Fruit fly (Drosophila melanogaster): Measurements from ENCODE around the gene cal1.

DNA sequence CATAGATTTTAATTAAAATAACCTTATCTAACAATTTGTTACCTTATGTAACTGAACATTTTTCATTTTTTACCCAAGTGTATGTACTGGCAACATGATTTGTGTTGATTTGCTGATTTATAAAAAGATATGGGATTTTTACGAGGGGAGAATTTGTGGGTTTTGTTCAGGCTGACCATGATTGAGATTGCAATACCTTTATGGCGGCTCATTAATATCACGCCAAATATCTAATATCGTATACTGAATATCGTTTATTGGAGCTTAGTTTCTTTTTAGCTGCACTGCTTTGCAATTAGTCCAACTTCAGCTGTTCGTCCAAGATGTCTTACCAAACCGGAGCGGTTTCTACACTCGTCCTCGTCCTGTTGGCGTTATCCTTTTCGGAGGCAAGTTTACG is 45.8 kb downstream of the cal1 start, which contains the start of gene CG31267:
- TF ChIP-seq Myc (optimal IDR thresholded peaks at IDR 0.05) (no peak), Sin3A (optimal IDR thresholded peaks at IDR 0.05) (no peak), h (optimal IDR thresholded peaks at IDR 0.05) (no peak), psq (optimal IDR thresholded peaks at IDR 0.05) (no peak)
